Worm (Caenorhabditis elegans) whole organism, L1 larva: ENCODE measurements around the gene ZK666.8.

Experiments used
- C16A3.4 ChIP-seq: fragments of 150-350 bp; optimal IDR thresholded peaks from 2 replicates; lab custom pipeline; 2014; ENCODE audit warnings: missing biosample characterization, missing genetic modification characterization
- C34B4.2 ChIP-seq: sonication (generic microtip); optimal IDR thresholded peaks from 2 replicates; lab custom pipeline; 2017; ENCODE audit warnings: mild to moderate bottlenecking, missing genetic modification characterization, missing compliant biosample characterization
- Y116A8C.19 ChIP-seq: sonication (generic microtip); optimal IDR thresholded peaks from 2 replicates; lab custom pipeline; 2016; ENCODE audit warnings: missing compliant biosample characterization, missing genetic modification characterization, borderline replicate concordance
- alr-1 ChIP-seq: fragments of 200-800 bp; sonication (Bioruptor generic); optimal IDR thresholded peaks from 2 replicates; lab custom pipeline; 2018; ENCODE audit warnings: borderline replicate concordance, mild to moderate bottlenecking, missing genetic modification characterization, missing compliant biosample characterization
- blmp-1 ChIP-seq: fragments of 150-350 bp; optimal IDR thresholded peaks from 2 replicates; lab custom pipeline; 2014; ENCODE audit warnings: missing biosample characterization, missing genetic modification characterization
- ceh-63 ChIP-seq: fragments of 200-800 bp; sonication (Bioruptor generic); optimal IDR thresholded peaks from 2 replicates; lab custom pipeline; 2018; ENCODE audit warnings: mild to moderate bottlenecking, missing genetic modification characterization, missing compliant biosample characterization
- ceh-90 ChIP-seq: sonication (generic microtip); optimal IDR thresholded peaks from 2 replicates; lab custom pipeline; 2016; ENCODE audit warnings: missing genetic modification characterization, missing compliant biosample characterization
- efl-1 ChIP-seq, 4 experiments: fragments of 150-350 bp; optimal IDR thresholded peaks in 3 of 4; peaks in 1 of 4; 1 replicate in 1 of 4; 2 replicates in 3 of 4; lab custom pipeline; 2014; ENCODE audit warnings: missing biosample characterization in 2 of 4, missing genetic modification characterization in 2 of 4, missing genetic modification reagents in 2 of 4
- efl-3 ChIP-seq: fragments of 200-800 bp; sonication (Bioruptor generic); optimal IDR thresholded peaks from 2 replicates; lab custom pipeline; 2018; ENCODE audit warnings: mild to moderate bottlenecking, missing genetic modification characterization, missing compliant biosample characterization
- egl-13 ChIP-seq: sonication (generic microtip); optimal IDR thresholded peaks from 2 replicates; lab custom pipeline; 2016; ENCODE audit warnings: missing genotype, missing genetic modification reagents, missing genetic modification characterization, missing compliant biosample characterization
- egl-27 ChIP-seq, 2 experiments: fragments of 150-350 bp in 1 of 2; sonication (generic microtip); optimal IDR thresholded peaks; 3 replicates each; lab custom pipeline; 2017 to 2018; ENCODE audit warnings: missing biosample characterization in 2 of 2, missing genetic modification characterization in 2 of 2, missing genetic modification reagents in 2 of 2
- fkh-10 ChIP-seq: sonication (generic microtip); optimal IDR thresholded peaks from 2 replicates; lab custom pipeline; 2017; ENCODE audit warnings: missing biosample characterization, missing genetic modification reagents, missing genetic modification characterization
- hlh-17 ChIP-seq: fragments of 200-800 bp; sonication (Bioruptor generic); optimal IDR thresholded peaks from 2 replicates; lab custom pipeline; 2018; ENCODE audit warnings: missing genetic modification characterization, mild to moderate bottlenecking, missing compliant biosample characterization, moderate library complexity, borderline replicate concordance
- hlh-4 ChIP-seq: sonication (generic microtip); optimal IDR thresholded peaks from 2 replicates; lab custom pipeline; 2016; ENCODE audit warnings: mild to moderate bottlenecking, missing genetic modification characterization, missing compliant biosample characterization
- jun-1 ChIP-seq: fragments of 150-350 bp; optimal IDR thresholded peaks from 2 replicates; lab custom pipeline; 2014; ENCODE audit warnings: missing biosample characterization, missing genetic modification reagents, missing genetic modification characterization
- lin-13 ChIP-seq: fragments of 150-350 bp; optimal IDR thresholded peaks from 2 replicates; lab custom pipeline; 2014; ENCODE audit warnings: missing biosample characterization, missing genetic modification reagents, missing genetic modification characterization
- lin-14 ChIP-seq: fragments of 200-800 bp; sonication (Bioruptor generic); optimal IDR thresholded peaks from 2 replicates; lab custom pipeline; 2018; ENCODE audit warnings: mild to moderate bottlenecking, missing genetic modification characterization, moderate library complexity, missing compliant biosample characterization
- lin-39 ChIP-seq: fragments of 150-350 bp; optimal IDR thresholded peaks from 2 replicates; lab custom pipeline; 2014; ENCODE audit warnings: missing biosample characterization, missing genetic modification reagents, missing genetic modification characterization
- lir-3 ChIP-seq: sonication (generic microtip); optimal IDR thresholded peaks from 2 replicates; lab custom pipeline; 2016; ENCODE audit warnings: mild to moderate bottlenecking, missing genetic modification characterization, moderate library complexity, missing compliant biosample characterization; ENCODE audit not compliant: poor library complexity
- mef-2 ChIP-seq: fragments of 150-350 bp; optimal IDR thresholded peaks from 2 replicates; lab custom pipeline; 2014; ENCODE audit warnings: missing biosample characterization, missing genetic modification characterization
- mep-1 ChIP-seq: fragments of 150-350 bp; optimal IDR thresholded peaks from 2 replicates; lab custom pipeline; 2014; ENCODE audit warnings: missing biosample characterization, missing genetic modification characterization
- nhr-11 ChIP-seq: fragments of 150-350 bp; optimal IDR thresholded peaks from 2 replicates; lab custom pipeline; 2014; ENCODE audit warnings: missing biosample characterization, missing genetic modification characterization
- nhr-12 ChIP-seq: sonication (generic microtip); optimal IDR thresholded peaks from 2 replicates; lab custom pipeline; 2017; ENCODE audit warnings: missing biosample characterization, missing genetic modification characterization
- nhr-19 ChIP-seq: fragments of 200-800 bp; sonication (Bioruptor generic); conservative IDR thresholded peaks from 2 replicates; pipeline ENCODE4 v1.3.6; 2022; ENCODE audit warnings: missing genetic modification characterization, missing compliant biosample characterization
- nhr-20 ChIP-seq: sonication (generic microtip); optimal IDR thresholded peaks from 2 replicates; lab custom pipeline; 2016; ENCODE audit warnings: mild to moderate bottlenecking, missing genetic modification characterization, missing compliant biosample characterization
- nhr-237 ChIP-seq: fragments of 150-350 bp; optimal IDR thresholded peaks from 2 replicates; lab custom pipeline; 2014; ENCODE audit warnings: missing biosample characterization, missing genetic modification characterization
- nhr-28 ChIP-seq: fragments of 150-350 bp; optimal IDR thresholded peaks from 2 replicates; lab custom pipeline; 2014; ENCODE audit warnings: missing biosample characterization, missing genetic modification characterization
- nhr-47 ChIP-seq: sonication (generic microtip); optimal IDR thresholded peaks from 2 replicates; lab custom pipeline; 2016; ENCODE audit warnings: mild to moderate bottlenecking, missing genetic modification characterization, moderate library complexity, missing compliant biosample characterization
- nhr-71 ChIP-seq: sonication (generic microtip); optimal IDR thresholded peaks from 2 replicates; lab custom pipeline; 2016; ENCODE audit warnings: mild to moderate bottlenecking, missing genetic modification characterization, moderate library complexity, missing compliant biosample characterization
- nhr-77 ChIP-seq: fragments of 150-350 bp; optimal IDR thresholded peaks from 2 replicates; lab custom pipeline; 2014; ENCODE audit warnings: missing biosample characterization, missing genetic modification characterization
- nhr-85 ChIP-seq: sonication (generic microtip); peaks from one replicate; lab custom pipeline; 2016; ENCODE audit warnings: missing genetic modification characterization, inconsistent platforms, missing compliant biosample characterization
- pax-3 ChIP-seq: fragments of 200-800 bp; sonication (Bioruptor generic); optimal IDR thresholded peaks from 2 replicates; lab custom pipeline; 2018; ENCODE audit warnings: mild to moderate bottlenecking, missing genetic modification characterization, moderate library complexity, missing compliant biosample characterization
- pqm-1 ChIP-seq: sonication (generic microtip); optimal IDR thresholded peaks from 3 replicates; lab custom pipeline; 2017; ENCODE audit warnings: missing biosample characterization, missing genetic modification characterization
- rnt-1 ChIP-seq: sonication (generic microtip); optimal IDR thresholded peaks from 2 replicates; lab custom pipeline; 2016; ENCODE audit warnings: mild to moderate bottlenecking, missing genetic modification characterization, moderate library complexity, missing compliant biosample characterization
- skn-1 ChIP-seq: fragments of 150-350 bp; optimal IDR thresholded peaks from 2 replicates; lab custom pipeline; 2014; ENCODE audit warnings: missing biosample characterization, missing genetic modification characterization
- snpc-4 ChIP-seq: fragments of 150-350 bp; optimal IDR thresholded peaks from 2 replicates; lab custom pipeline; 2014; ENCODE audit warnings: missing biosample characterization, missing genetic modification characterization
- snu-23 ChIP-seq: sonication (generic microtip); optimal IDR thresholded peaks from 2 replicates; lab custom pipeline; 2016; ENCODE audit warnings: missing genetic modification characterization, missing compliant biosample characterization
- sptf-1 ChIP-seq: fragments of 150-350 bp; optimal IDR thresholded peaks from 2 replicates; lab custom pipeline; 2014; ENCODE audit warnings: missing biosample characterization, missing genetic modification characterization
- sup-37 ChIP-seq: fragments of 200-800 bp; sonication (Bioruptor generic); optimal IDR thresholded peaks from 2 replicates; lab custom pipeline; 2018; ENCODE audit warnings: mild to moderate bottlenecking, missing genetic modification characterization, missing compliant biosample characterization
- unc-86 ChIP-seq: sonication (generic microtip); optimal IDR thresholded peaks from 2 replicates; lab custom pipeline; 2016; ENCODE audit warnings: missing genetic modification characterization, missing compliant biosample characterization
- unc-98 ChIP-seq: fragments of 200-800 bp; sonication (Bioruptor generic); IDR thresholded peaks from 2 replicates; pipeline ENCODE4 v1.3.6; 2022; ENCODE audit warnings: missing genetic modification characterization, missing compliant biosample characterization
- zag-1 ChIP-seq: fragments of 150-350 bp; optimal IDR thresholded peaks from 2 replicates; lab custom pipeline; 2014; ENCODE audit warnings: missing biosample characterization, missing genetic modification characterization
- zip-4 ChIP-seq: fragments of 200-800 bp; sonication (Bioruptor generic); optimal IDR thresholded peaks from 2 replicates; lab custom pipeline; 2018; ENCODE audit warnings: mild to moderate bottlenecking, missing genetic modification characterization, moderate library complexity, missing compliant biosample characterization
- ztf-11 ChIP-seq, 2 experiments: sonication (generic microtip); optimal IDR thresholded peaks; 2 replicates each; lab custom pipeline; 2016 to 2017; ENCODE audit warnings: missing genetic modification characterization in 2 of 2, missing biosample characterization in 1 of 2, missing compliant biosample characterization in 1 of 2

ZK666.8 gene

ce11 chrII:10510242-10510641 is 17.3 kb upstream of the ZK666.8 start, which contains the start of gene F59B10.3:
Gene F59B10.3 (plus strand): TSS chrII:10510542.
- TF ChIP-seq mef-2 (tag; lab: Kevin White, UChicago) (no peak), sup-37 (GFP tag; lab: Kevin White, UChicago) (no peak), pax-3 (no peak), lir-3 (tag; lab: Kevin White, UChicago) (no peak), zag-1 (tag; lab: Kevin White, UChicago) (no peak), efl-3 (GFP tag; lab: Kevin White, UChicago) (no peak), alr-1 (no peak), snu-23 (GFP tag; lab: Kevin White, UChicago) (no peak), pqm-1 (tag; lab: Kevin White, UChicago) (no peak), skn-1 (tag; lab: Kevin White, UChicago) (no peak)

- no peak for TF ChIP-seq egl-27 (tag; optimal IDR thresholded peaks at IDR 0.05; lab: Kevin White, UChicago)
- no peak for TF ChIP-seq efl-1 (optimal IDR thresholded peaks at IDR 0.05; lab: Kevin White, UChicago)
- peak in 1 of 2 experiments; percentile 52 for TF ChIP-seq efl-1 (GFP tag; optimal IDR thresholded peaks at IDR 0.05 in 1 of 2; lab: Kevin White, UChicago)
Measured at ce11 chrII:10509746-10510145, 16.8 kb upstream of the ZK666.8 start, which contains the start of gene F59B10.2. Gene F59B10.2 (minus strand): TSS chrII:10509846.

ce11 chrII:10507906-10508305 is 15.0 kb upstream of the ZK666.8 start:
- TF ChIP-seq nhr-11 (tag; lab: Kevin White, UChicago) (no peak), pqm-1 (tag; lab: Kevin White, UChicago) (no peak), efl-3 (GFP tag; lab: Kevin White, UChicago) (no peak), mep-1 (no peak), Y116A8C.19 (no peak), nhr-12 (no peak), nhr-237 (tag; lab: Kevin White, UChicago) (no peak), zip-4 (GFP tag; lab: Kevin White, UChicago) (no peak), lin-13 (GFP tag; lab: Kevin White, UChicago) (no peak), C34B4.2 (no peak), nhr-47 (tag; lab: Kevin White, UChicago) (no peak), hlh-17 (no peak), nhr-77 (tag; lab: Kevin White, UChicago) (no peak), lin-39 (tag; lab: Kevin White, UChicago) (no peak), ceh-63 (no peak)

- TF ChIP-seq lin-14 (GFP tag; lab: Kevin White, UChicago): peak; percentile 63
- TF ChIP-seq egl-13: no peak
- no peak for TF ChIP-seq zag-1 (tag; lab: Kevin White, UChicago)
- no peak for TF ChIP-seq unc-98 (GFP tag; lab: Robert Waterston, UW)
- peak; percentile 41 for TF ChIP-seq blmp-1
- TF ChIP-seq nhr-85 (tag; lab: Kevin White, UChicago): peak; percentile 36
- no peak for TF ChIP-seq zip-4 (GFP tag; lab: Kevin White, UChicago)
- no peak for TF ChIP-seq nhr-71
- no peak for TF ChIP-seq fkh-10 (GFP tag; lab: Kevin White, UChicago)
- TF ChIP-seq jun-1: no peak
- TF ChIP-seq snu-23 (GFP tag; lab: Kevin White, UChicago): peak; percentile 34
Measured at ce11 chrII:10505949-10506348, 13.0 kb upstream of the ZK666.8 start.

- TF ChIP-seq nhr-20 (peak; percentile 13), nhr-28 (tag; lab: Kevin White, UChicago) (no peak), rnt-1 (tag; lab: Kevin White, UChicago) (no peak), ztf-11 (tag; optimal IDR thresholded peaks at IDR 0.05; lab: Kevin White, UChicago) (no peak), nhr-19 (GFP tag; lab: Robert Waterston, UW) (no peak), snpc-4 (tag; lab: Kevin White, UChicago) (no peak), lin-39 (tag; lab: Kevin White, UChicago) (no peak), ceh-90 (no peak), pqm-1 (tag; lab: Kevin White, UChicago) (no peak), zag-1 (tag; lab: Kevin White, UChicago) (no peak), efl-3 (GFP tag; lab: Kevin White, UChicago) (no peak), alr-1 (no peak), egl-27 (tag; optimal IDR thresholded peaks at IDR 0.05; lab: Kevin White, UChicago) (no peak), C16A3.4 (tag; lab: Kevin White, UChicago) (no peak), hlh-4 (no peak), nhr-71 (peak; percentile 23), sptf-1 (tag; lab: Kevin White, UChicago) (no peak), mep-1 (peak; percentile 40), hlh-17 (no peak), unc-86 (tag; lab: Kevin White, UChicago) (no peak), zip-4 (GFP tag; lab: Kevin White, UChicago) (no peak)
Measured at ce11 chrII:10504729-10505128, 11.8 kb upstream of the ZK666.8 start.
